Fruit fly (Drosophila melanogaster): Measurements from ENCODE around the gene CG5245.

The CG5245 gene

DNA sequence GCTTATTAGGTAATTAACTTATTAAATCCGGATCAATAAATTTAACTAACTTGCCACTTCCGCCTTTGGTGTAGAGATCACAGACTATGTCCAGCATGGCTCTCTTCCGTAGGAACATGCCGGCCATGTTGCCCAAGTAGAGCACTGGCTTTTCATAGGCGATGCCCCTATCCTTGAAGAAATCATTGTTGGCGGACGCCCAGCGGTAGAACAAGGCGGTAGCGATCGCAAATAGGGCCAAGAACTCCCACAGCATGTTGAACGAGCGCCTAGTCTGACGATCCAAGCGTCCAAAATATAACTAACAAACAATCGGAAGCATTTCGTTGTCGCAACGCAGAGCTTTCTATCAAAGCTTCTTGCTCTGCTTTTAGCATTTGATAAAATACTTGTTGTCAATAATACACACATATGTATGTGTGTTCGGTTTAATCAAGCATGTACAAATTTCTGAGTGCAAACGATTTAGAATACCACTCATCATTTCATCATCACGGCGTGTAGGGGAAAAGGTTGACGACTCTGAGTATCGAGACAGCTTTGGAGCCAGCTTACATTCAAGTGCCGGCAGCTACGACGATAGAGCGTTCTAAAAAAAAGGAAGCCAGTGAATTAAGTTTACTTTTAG lies 30.6 kb upstream of the CG5245 start, which contains the start of gene Cyp9f3 (continued):
- TF ChIP-seq mam (GFP tag; optimal IDR thresholded peaks at IDR 0.05) (no peak), bigmax (GFP tag; optimal IDR thresholded peaks at IDR 0.05) (no peak), CG8089 (GFP tag; optimal IDR thresholded peaks at IDR 0.05) (no peak), Med (GFP tag) (no peak), CG9817 (tag; optimal IDR thresholded peaks at IDR 0.05) (no peak), Elba2 (GFP tag; optimal IDR thresholded peaks at IDR 0.05) (no peak), CG3838 (GFP tag; optimal IDR thresholded peaks at IDR 0.05) (peak; percentile 10), Trl (optimal IDR thresholded peaks at IDR 0.05) (no peak), Trl (GFP tag; optimal IDR thresholded peaks at IDR 0.05) (no peak), dm (GFP tag; optimal IDR thresholded peaks at IDR 0.05) (no peak), unc-4 (GFP tag; IDR thresholded peaks at IDR 0.05; ENCODE audit: partially characterized antibody) (no peak), CG1647 (GFP tag; optimal IDR thresholded peaks at IDR 0.05) (no peak), sug (tag; optimal IDR thresholded peaks at IDR 0.05) (peak; percentile 2), CG15269 (tag; optimal IDR thresholded peaks at IDR 0.05) (no peak), CG3995 (GFP tag; optimal IDR thresholded peaks at IDR 0.05) (no peak), grn (GFP tag; optimal IDR thresholded peaks at IDR 0.05) (no peak), CG13775 (GFP tag; optimal IDR thresholded peaks at IDR 0.05) (no peak), ssp (GFP tag; IDR thresholded peaks at IDR 0.05) (no peak), Vsx1 (GFP tag; optimal IDR thresholded peaks at IDR 0.05) (no peak), CHES-1-like (GFP tag; optimal IDR thresholded peaks at IDR 0.05) (no peak), mirr (GFP tag; optimal IDR thresholded peaks at IDR 0.05) (peak; percentile 69), Atf6 (GFP tag; IDR thresholded peaks at IDR 0.05) (0 out of 2 replicates have a peak, but pooled peaks have one; percentile 7), CG12071 (GFP tag; optimal IDR thresholded peaks at IDR 0.05) (peak; percentile 19), sens-2 (GFP tag; IDR thresholded peaks at IDR 0.05) (no peak), HLH54F (GFP tag; optimal IDR thresholded peaks at IDR 0.05) (no peak), CG4730 (GFP tag; IDR thresholded peaks at IDR 0.05) (no peak), CG10274 (GFP tag; optimal IDR thresholded peaks at IDR 0.05) (peak; percentile 63), gt (GFP tag; IDR thresholded peaks at IDR 0.05) (no peak), lmd (GFP tag; IDR thresholded peaks at IDR 0.05) (no peak), Pdp1 (GFP tag; optimal IDR thresholded peaks at IDR 0.05) (peak in 1 of 2 experiments; percentile 17), Dek (tag; optimal IDR thresholded peaks at IDR 0.05) (no peak), bowl (GFP tag; IDR thresholded peaks at IDR 0.05) (no peak), gro (GFP tag; optimal IDR thresholded peaks at IDR 0.05) (peak; percentile 14), GATAe (GFP tag; conservative IDR thresholded peaks at IDR 0.05) (no peak; the same call in 1 of the 2 replicates), Antp (GFP tag; optimal IDR thresholded peaks at IDR 0.05) (no peak), exex (tag; optimal IDR thresholded peaks at IDR 0.05) (peak; percentile 53), odd (GFP tag; optimal IDR thresholded peaks at IDR 0.05) (no peak), B-H1 (GFP tag; IDR thresholded peaks at IDR 0.05) (no peak), CG18619 (GFP tag; optimal IDR thresholded peaks at IDR 0.05) (no peak), dimm (GFP tag; IDR thresholded peaks at IDR 0.05) (no peak), CG6683 (GFP tag; optimal IDR thresholded peaks at IDR 0.05) (no peak), NC2α (GFP tag; optimal IDR thresholded peaks at IDR 0.05) (no peak), ci (GFP tag; IDR thresholded peaks at IDR 0.05) (no peak), trem (tag; optimal IDR thresholded peaks at IDR 0.05) (no peak), yki (optimal IDR thresholded peaks at IDR 0.05) (no peak), eve (GFP tag; optimal IDR thresholded peaks at IDR 0.05) (no peak), CG13287 (GFP tag; IDR thresholded peaks at IDR 0.05; ENCODE audit: partially characterized antibody) (peak; percentile 25; the same call in 1 of the 2 replicates), ftz-f1 (GFP tag; optimal IDR thresholded peaks at IDR 0.05) (peak; percentile 75)

Measured in whole organism, embryonic.